Fruit fly (Drosophila melanogaster) whole organism, embryonic: ENCODE measurements around the gene ssp.

Experiments
- Asciz ChIP-seq: fragments of 200-800 bp; sonication (Bioruptor generic); optimal IDR thresholded peaks from 2 replicates; lab custom pipeline; 2017; ENCODE audit warnings: missing biosample characterization, mild to moderate bottlenecking, missing genetic modification characterization, missing genetic modification reagents
- Atf3 ChIP-seq: fragments of 200-800 bp; sonication (Bioruptor generic); optimal IDR thresholded peaks from 3 replicates; lab custom pipeline; 2016; ENCODE audit warnings: missing biosample characterization, missing genetic modification characterization
- CG11695 ChIP-seq: fragments of 200-800 bp; sonication (Bioruptor generic); IDR thresholded peaks from 3 replicates; pipeline ENCODE4 v1.3.6; 2022; ENCODE audit warnings: missing biosample characterization, missing genetic modification characterization
- CG12104 ChIP-seq: fragments of 200-800 bp; sonication (Bioruptor generic); optimal IDR thresholded peaks from 3 replicates; lab custom pipeline; 2016; ENCODE audit warnings: missing biosample characterization, missing genetic modification characterization
- CG13123 ChIP-seq: fragments of 200-800 bp; sonication (Bioruptor generic); optimal IDR thresholded peaks from 2 replicates; lab custom pipeline; 2016; ENCODE audit warnings: missing biosample characterization, missing genetic modification characterization
- CG14014 ChIP-seq: fragments of 200-800 bp; sonication (Bioruptor generic); IDR thresholded peaks from 2 replicates; pipeline ENCODE4 v1.3.6; 2022; ENCODE audit warnings: missing biosample characterization, missing genetic modification characterization
- CG14710 ChIP-seq: fragments of 200-800 bp; sonication (Bioruptor generic); optimal IDR thresholded peaks from 3 replicates; lab custom pipeline; 2019; ENCODE audit warnings: missing biosample characterization, mild to moderate bottlenecking, missing genetic modification characterization, moderate library complexity
- CG15073 ChIP-seq: fragments of 200-800 bp; sonication (Bioruptor generic); optimal IDR thresholded peaks from 2 replicates; lab custom pipeline; 2016; ENCODE audit warnings: missing biosample characterization, missing genetic modification characterization
- CG15479 ChIP-seq: fragments of 200-800 bp; sonication (Bioruptor generic); optimal IDR thresholded peaks from 3 replicates; lab custom pipeline; 2019; ENCODE audit warnings: missing biosample characterization, mild to moderate bottlenecking, missing genetic modification characterization, moderate library complexity
- CG1603 ChIP-seq: fragments of 200-800 bp; sonication (Bioruptor generic); optimal IDR thresholded peaks from 2 replicates; lab custom pipeline; 2019; ENCODE audit warnings: missing biosample characterization, mild to moderate bottlenecking, missing genetic modification characterization, moderate library complexity
- CG30403 ChIP-seq: fragments of 200-800 bp; sonication (Bioruptor generic); optimal IDR thresholded peaks from 3 replicates; lab custom pipeline; 2016; ENCODE audit warnings: missing biosample characterization, missing genetic modification characterization
- CG32767 ChIP-seq: fragments of 200-800 bp; sonication (Bioruptor generic); IDR thresholded peaks from 2 replicates; pipeline ENCODE4 v1.3.6; 2022; ENCODE audit warnings: missing biosample characterization, missing genetic modification characterization
- CG4360 ChIP-seq: fragments of 200-800 bp; sonication (Bioruptor generic); IDR thresholded peaks from 2 replicates; pipeline ENCODE4 v1.3.6; 2022; ENCODE audit warnings: missing biosample characterization, missing genetic modification characterization
- CG4404 ChIP-seq: fragments of 200-800 bp; sonication (Bioruptor generic); IDR thresholded peaks from 2 replicates; pipeline ENCODE4 v1.3.6; 2022; ENCODE audit warnings: missing biosample characterization, missing genetic modification characterization
- CG4730 ChIP-seq: fragments of 200-800 bp; sonication (Bioruptor generic); IDR thresholded peaks from 2 replicates; pipeline ENCODE4 v1.3.6; 2022; ENCODE audit warnings: missing biosample characterization, missing genetic modification characterization
- CG7357 ChIP-seq: fragments of 200-800 bp; sonication (Bioruptor generic); IDR thresholded peaks from 3 replicates; pipeline ENCODE4 v1.3.6; 2022; ENCODE audit warnings: missing biosample characterization, missing genetic modification characterization
- CG9609 ChIP-seq: fragments of 200-800 bp; sonication (Bioruptor generic); optimal IDR thresholded peaks from 3 replicates; lab custom pipeline; 2016; ENCODE audit warnings: missing biosample characterization, missing genetic modification characterization
- CG9727 ChIP-seq: fragments of 200-800 bp; sonication (Bioruptor generic); optimal IDR thresholded peaks from 3 replicates; lab custom pipeline; 2017; ENCODE audit warnings: missing biosample characterization, mild to moderate bottlenecking, missing genetic modification characterization
- CTCF ChIP-seq: fragments of 200-800 bp; sonication (Bioruptor generic); optimal IDR thresholded peaks from 2 replicates; lab custom pipeline; 2017; ENCODE audit warnings: missing biosample characterization, mild to moderate bottlenecking, missing genetic modification characterization, moderate library complexity
- Dip3 ChIP-seq: fragments of 200-800 bp; sonication (Bioruptor generic); optimal IDR thresholded peaks from 3 replicates; lab custom pipeline; 2016; ENCODE audit warnings: missing biosample characterization, missing genetic modification characterization
- Eip74EF ChIP-seq, 2 experiments: fragments of 200-800 bp in 1 of 2; fragments of >200 bp in 1 of 2; sonication (Bioruptor generic) in 1 of 2; optimal IDR thresholded peaks; 2 replicates each; lab custom pipeline; 2017 to 2019; ENCODE audit warnings: missing biosample characterization in 2 of 2, missing genetic modification characterization in 2 of 2, mild to moderate bottlenecking in 1 of 2, moderate library complexity in 1 of 2
- Ets97D ChIP-seq: fragments of 200-800 bp; sonication (Bioruptor generic); optimal IDR thresholded peaks from 3 replicates; lab custom pipeline; 2016; ENCODE audit warnings: missing biosample characterization, missing genetic modification characterization
- HLH54F ChIP-seq: fragments of 200-800 bp; sonication (Bioruptor generic); optimal IDR thresholded peaks from 3 replicates; lab custom pipeline; 2016; ENCODE audit warnings: missing biosample characterization, missing genetic modification characterization
- Hmr ChIP-seq: fragments of 200-800 bp; sonication (Bioruptor generic); optimal IDR thresholded peaks from 3 replicates; lab custom pipeline; 2017; ENCODE audit warnings: mild to moderate bottlenecking, missing biosample characterization, missing genetic modification reagents, missing genetic modification characterization
- MTF-1 ChIP-seq: fragments of 200-800 bp; sonication (Bioruptor generic); optimal IDR thresholded peaks from 2 replicates; lab custom pipeline; 2018; ENCODE audit warnings: missing biosample characterization, mild to moderate bottlenecking, missing genetic modification characterization, borderline replicate concordance
- Opbp ChIP-seq: fragments of 200-800 bp; sonication (Bioruptor generic); IDR thresholded peaks from 3 replicates; pipeline ENCODE4 v1.3.6; 2022; ENCODE audit warnings: missing biosample characterization, missing genetic modification characterization; ENCODE audit not compliant: partially characterized antibody
- Optix ChIP-seq: fragments of 200-800 bp; sonication (Bioruptor generic); IDR thresholded peaks from 3 replicates; pipeline ENCODE4 v1.3.6; 2022; ENCODE audit warnings: missing biosample characterization, missing genetic modification characterization
- Vsx1 ChIP-seq: fragments of 200-800 bp; sonication (Bioruptor generic); optimal IDR thresholded peaks from 2 replicates; lab custom pipeline; 2017; ENCODE audit warnings: missing biosample characterization, mild to moderate bottlenecking, missing genetic modification characterization, missing genetic modification reagents
- cas ChIP-seq: fragments of 200-800 bp; sonication (Bioruptor generic); IDR thresholded peaks from 2 replicates; pipeline ENCODE4 v1.3.6; 2022; ENCODE audit warnings: missing biosample characterization, missing genetic modification characterization
- cg ChIP-seq: fragments of 200-800 bp; sonication (Bioruptor generic); optimal IDR thresholded peaks from 3 replicates; lab custom pipeline; 2019; ENCODE audit warnings: missing biosample characterization, mild to moderate bottlenecking, missing genetic modification characterization, moderate library complexity
- chn ChIP-seq: fragments of 200-800 bp; sonication (Bioruptor generic); optimal IDR thresholded peaks from 2 replicates; lab custom pipeline; 2016; ENCODE audit warnings: missing biosample characterization, missing genetic modification characterization
- dpn ChIP-seq, 2 experiments: fragments of 200-800 bp; sonication (Bioruptor generic); optimal IDR thresholded peaks; 3 replicates each; lab custom pipeline; 2016; ENCODE audit warnings: missing biosample characterization in 2 of 2, missing genetic modification characterization in 2 of 2
- gce ChIP-seq: fragments of 200-800 bp; sonication (Bioruptor generic); IDR thresholded peaks from 3 replicates; pipeline ENCODE4 v1.3.6; 2022; ENCODE audit warnings: missing biosample characterization, missing genetic modification characterization
- ham ChIP-seq: fragments of 200-800 bp; sonication (Bioruptor generic); IDR thresholded peaks from 2 replicates; pipeline ENCODE4 v1.3.6; 2022; ENCODE audit warnings: missing biosample characterization, missing genetic modification characterization
- insv ChIP-seq, 2 experiments: fragments of 200-800 bp; sonication (Bioruptor generic); optimal IDR thresholded peaks; 3 replicates each; lab custom pipeline; 2016 to 2018; ENCODE audit warnings: missing biosample characterization in 2 of 2, missing genetic modification characterization in 2 of 2
- kni ChIP-seq: fragments of 200-800 bp; sonication (Bioruptor generic); optimal IDR thresholded peaks from 3 replicates; lab custom pipeline; 2017; ENCODE audit warnings: mild to moderate bottlenecking, missing biosample characterization, missing genetic modification reagents, missing genetic modification characterization
- lilli ChIP-seq: fragments of 200-800 bp; sonication (Bioruptor generic); optimal IDR thresholded peaks from 3 replicates; lab custom pipeline; 2016; ENCODE audit warnings: missing biosample characterization, missing genetic modification characterization
- lmd ChIP-seq: fragments of 200-800 bp; sonication (Bioruptor generic); IDR thresholded peaks from 2 replicates; pipeline ENCODE4 v1.3.6; 2022; ENCODE audit warnings: missing biosample characterization, missing genetic modification characterization
- lola ChIP-seq, 3 experiments: fragments of >200 bp in 2 of 3; fragments of 200-800 bp in 1 of 3; sonication (Bioruptor generic) in 1 of 3; optimal IDR thresholded peaks; 2 replicates each; lab custom pipeline; 2017 to 2019; ENCODE audit warnings: missing biosample characterization in 3 of 3, missing genetic modification characterization in 3 of 3, mild to moderate bottlenecking in 1 of 3, moderate library complexity in 1 of 3
- luna ChIP-seq: fragments of 200-800 bp; sonication (Bioruptor generic); optimal IDR thresholded peaks from 2 replicates; lab custom pipeline; 2016; ENCODE audit warnings: missing biosample characterization, missing genetic modification characterization
- mld ChIP-seq: fragments of 200-800 bp; sonication (Bioruptor generic); IDR thresholded peaks from 3 replicates; pipeline ENCODE4 v1.3.6; 2022; ENCODE audit warnings: missing biosample characterization, missing genetic modification characterization; ENCODE audit not compliant: partially characterized antibody
- nmo ChIP-seq: fragments of 200-800 bp; sonication (Bioruptor generic); optimal IDR thresholded peaks from 2 replicates; lab custom pipeline; 2018; ENCODE audit warnings: missing biosample characterization, mild to moderate bottlenecking, missing genetic modification characterization, moderate library complexity
- oc ChIP-seq: fragments of 200-800 bp; sonication (Bioruptor generic); optimal IDR thresholded peaks from 2 replicates; lab custom pipeline; 2018; ENCODE audit warnings: missing biosample characterization, mild to moderate bottlenecking, missing genetic modification characterization, moderate library complexity
- p53 ChIP-seq: fragments of 200-800 bp; sonication (Bioruptor generic); optimal IDR thresholded peaks from 2 replicates; lab custom pipeline; 2016; ENCODE audit warnings: missing biosample characterization, missing genetic modification characterization
- pros ChIP-seq: fragments of 200-800 bp; sonication (Bioruptor generic); optimal IDR thresholded peaks from 3 replicates; lab custom pipeline; 2019; ENCODE audit warnings: missing biosample characterization, mild to moderate bottlenecking, missing genetic modification characterization, moderate library complexity
- sna ChIP-seq: fragments of 200-800 bp; sonication (Bioruptor generic); IDR thresholded peaks from 2 replicates; pipeline ENCODE4 v1.3.6; 2022; ENCODE audit warnings: missing biosample characterization, missing genetic modification characterization; ENCODE audit not compliant: partially characterized antibody
- sob ChIP-seq: fragments of 200-800 bp; sonication (Bioruptor generic); IDR thresholded peaks from 2 replicates; pipeline ENCODE4 v1.3.6; 2022; ENCODE audit warnings: missing biosample characterization, missing genetic modification characterization
- sr ChIP-seq: fragments of 200-800 bp; sonication (Bioruptor generic); IDR thresholded peaks from 3 replicates; pipeline ENCODE4 v1.3.6; 2022; ENCODE audit warnings: missing biosample characterization, missing genetic modification characterization
- twi ChIP-seq: fragments of 200-800 bp; optimal IDR thresholded peaks from 2 replicates; lab custom pipeline; 2019; ENCODE audit warnings: missing biosample characterization, mild to moderate bottlenecking, missing genetic modification characterization, moderate library complexity
- unpg ChIP-seq: fragments of 200-800 bp; sonication (Bioruptor generic); optimal IDR thresholded peaks from 3 replicates; lab custom pipeline; 2018; ENCODE audit warnings: missing biosample characterization, mild to moderate bottlenecking, missing genetic modification characterization, moderate library complexity
- yki ChIP-seq: fragments of >200 bp; optimal IDR thresholded peaks from 3 replicates; lab custom pipeline; 2018

Gene ssp

DNA sequence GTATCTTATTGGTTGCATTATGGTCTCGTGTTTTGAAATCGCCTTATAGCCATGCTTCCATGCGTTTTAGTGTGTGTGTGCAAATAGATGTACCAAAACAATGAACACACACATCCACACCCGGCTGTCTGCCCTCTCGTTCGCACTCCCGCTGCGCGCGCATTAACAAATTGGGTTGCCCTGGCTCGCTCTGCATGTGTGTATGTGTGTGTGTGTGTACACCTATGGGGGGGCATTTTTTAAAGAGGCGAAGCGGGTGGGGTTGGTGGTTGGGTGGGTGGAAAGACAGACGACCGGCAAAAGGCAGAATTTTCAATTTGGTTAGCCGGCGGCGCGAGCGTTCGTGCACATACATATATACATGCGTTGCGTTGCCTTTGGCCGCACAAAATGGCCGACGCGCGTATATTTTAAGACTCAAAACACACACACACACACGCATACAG lies 6.1 kb downstream of the ssp start (continued):
- TF ChIP-seq yki (lab: Kevin White, UChicago) = no peak
- no peak for TF ChIP-seq p53 (GFP tag; lab: Kevin White, UChicago)
- TF ChIP-seq cas = no peak
- TF ChIP-seq oc (tag; lab: Kevin White, UChicago) = no peak
- no peak for TF ChIP-seq CG7357
- TF ChIP-seq CG30403 (GFP tag; lab: Kevin White, UChicago) = no peak
- TF ChIP-seq HLH54F (GFP tag; lab: Kevin White, UChicago) = no peak
- TF ChIP-seq CTCF (GFP tag; lab: Kevin White, UChicago) = no peak
- TF ChIP-seq CG14710 (tag; lab: Kevin White, UChicago) = peak; percentile 9
- no peak for TF ChIP-seq CG12104
- TF ChIP-seq mld (GFP tag; lab: Robert Waterston, UW) = no peak
- TF ChIP-seq luna (GFP tag; lab: Kevin White, UChicago) = no peak
- peak; percentile 76 for TF ChIP-seq chn
- TF ChIP-seq nmo (GFP tag; lab: Kevin White, UChicago) = peak; percentile 36
- peak; percentile 100 for TF ChIP-seq cg (GFP tag; lab: Kevin White, UChicago)
- TF ChIP-seq CG15073 (GFP tag; lab: Kevin White, UChicago) = no peak
- TF ChIP-seq dpn (GFP tag; optimal IDR thresholded peaks at IDR 0.05; lab: Kevin White, UChicago) = no peak
- TF ChIP-seq insv (GFP tag; optimal IDR thresholded peaks at IDR 0.05; lab: Kevin White, UChicago) = peak in 1 of 2 experiments; percentile 1
- no peak for TF ChIP-seq Eip74EF (GFP tag; optimal IDR thresholded peaks at IDR 0.05; lab: Kevin White, UChicago)
- TF ChIP-seq CG14014 (GFP tag; lab: Robert Waterston, UW) = peak; percentile 7; the same call in 1 of the 2 replicates
- TF ChIP-seq Vsx1 (GFP tag; lab: Kevin White, UChicago) = peak; percentile 40
- peak; percentile 86 for TF ChIP-seq CG32767
- peak; percentile 71 for TF ChIP-seq twi
- TF ChIP-seq CG13123 = no peak
- no peak for TF ChIP-seq Ets97D
- no peak for TF ChIP-seq CG9727 (GFP tag; lab: Kevin White, UChicago)
- peak; percentile 14 for TF ChIP-seq MTF-1 (GFP tag; lab: Kevin White, UChicago)
- no peak for TF ChIP-seq sna (GFP tag; lab: Robert Waterston, UW)
- no peak for TF ChIP-seq CG4730 (GFP tag; lab: Robert Waterston, UW)
- TF ChIP-seq Dip3 = no peak
- no peak for TF ChIP-seq gce (GFP tag; lab: Robert Waterston, UW)
- no peak for TF ChIP-seq lilli (GFP tag; lab: Kevin White, UChicago)
- peak; percentile 41; the same call in 1 of the 2 replicates for TF ChIP-seq sob (GFP tag; lab: Robert Waterston, UW)
- 0 out of 3 replicates have a peak, but pooled peaks have one; percentile 46 for TF ChIP-seq Optix
- TF ChIP-seq CG11695 (GFP tag; lab: Robert Waterston, UW) = no peak
- TF ChIP-seq lola (GFP tag; optimal IDR thresholded peaks at IDR 0.05; lab: Kevin White, UChicago) = no peak
- peak; percentile 57; the same call in 2 of the 3 replicates for TF ChIP-seq Opbp (GFP tag; lab: Robert Waterston, UW)
- TF ChIP-seq CG9609 (GFP tag; lab: Kevin White, UChicago) = no peak
- peak; percentile 89 for TF ChIP-seq pros
- TF ChIP-seq CG4360 (GFP tag; lab: Robert Waterston, UW) = no peak
- peak; percentile 17 for TF ChIP-seq CG1603 (tag; lab: Kevin White, UChicago)
- peak; percentile 92; the same call in 2 of the 3 replicates for TF ChIP-seq sr (GFP tag; lab: Robert Waterston, UW)
- TF ChIP-seq ham (GFP tag; lab: Robert Waterston, UW) = no peak
- no peak for TF ChIP-seq Asciz (GFP tag; lab: Kevin White, UChicago)
- peak; percentile 32; the same call in 1 of the 2 replicates for TF ChIP-seq lmd (GFP tag; lab: Robert Waterston, UW)
- peak; percentile 74 for TF ChIP-seq kni (GFP tag; lab: Kevin White, UChicago)
- TF ChIP-seq Atf3 (GFP tag; lab: Kevin White, UChicago) = no peak
- no peak for TF ChIP-seq Hmr (GFP tag; lab: Kevin White, UChicago)
- peak; percentile 71 for TF ChIP-seq CG15479 (GFP tag; lab: Kevin White, UChicago)
- no peak for TF ChIP-seq unpg (GFP tag; lab: Kevin White, UChicago)
- TF ChIP-seq CG4404 (GFP tag; lab: Robert Waterston, UW) = no peak
